Fruit fly (Drosophila melanogaster): ENCODE data around the gene cad.
A peak's percentile ranks its signal among the peaks of the same experiment; 100 is the strongest.

cad gene

DNA sequence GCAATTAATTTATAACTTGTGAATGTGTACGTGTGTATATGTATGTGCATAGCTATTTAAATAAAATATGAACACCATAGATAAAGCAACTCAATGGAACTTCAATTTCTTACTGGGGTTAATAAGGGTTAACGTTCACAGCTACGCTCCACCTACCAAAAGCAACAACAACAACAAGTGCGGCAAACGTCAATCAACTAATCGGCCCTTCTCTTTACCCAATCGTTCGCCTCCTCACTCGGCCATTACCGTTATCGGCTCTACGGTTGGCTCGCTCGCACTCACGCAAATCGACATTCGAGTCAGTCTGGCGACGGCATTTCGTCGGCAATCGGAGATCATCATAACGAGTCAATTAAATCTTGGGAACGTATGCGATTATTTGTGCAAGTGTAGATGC, 12.5 kb downstream of the cad start (continued):
- TF ChIP-seq wor (GFP tag; IDR thresholded peaks at IDR 0.05) (no peak), CG43689 (GFP tag; IDR thresholded peaks at IDR 0.05) (no peak), PHDP (tag; optimal IDR thresholded peaks at IDR 0.05) (no peak), Gug (GFP tag; IDR thresholded peaks at IDR 0.05) (no peak), CG6254 (GFP tag; optimal IDR thresholded peaks at IDR 0.05) (no peak), Sox102F (GFP tag; optimal IDR thresholded peaks at IDR 0.05) (no peak)

DNA sequence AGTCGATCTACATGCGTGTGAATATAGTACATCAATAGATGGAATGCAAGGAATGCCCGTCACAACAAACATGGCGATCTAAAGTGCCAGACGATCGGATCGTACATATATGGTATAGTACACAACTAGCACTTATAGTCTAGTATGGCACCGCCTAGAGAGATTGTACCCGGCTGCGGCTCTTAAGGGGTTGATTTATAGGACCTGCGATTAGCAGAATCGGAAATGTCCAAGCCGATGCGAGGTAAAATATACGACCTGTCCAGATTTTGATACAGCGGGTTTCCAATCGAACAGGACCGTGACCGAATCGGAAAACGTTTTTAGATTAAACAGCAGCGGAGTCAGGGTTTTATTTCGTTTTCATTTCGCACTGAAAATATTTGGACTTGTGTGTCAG, 13.4 kb downstream of the cad start:
- TF ChIP-seq sug (tag; optimal IDR thresholded peaks at IDR 0.05): peak; percentile 16
- TF ChIP-seq Hey (tag; optimal IDR thresholded peaks at IDR 0.05): peak; percentile 5
- TF ChIP-seq Spps (tag; optimal IDR thresholded peaks at IDR 0.05): no peak
- no peak for TF ChIP-seq gem (tag; optimal IDR thresholded peaks at IDR 0.05)
- peak; percentile 52 for TF ChIP-seq exex (tag; optimal IDR thresholded peaks at IDR 0.05)

DNA sequence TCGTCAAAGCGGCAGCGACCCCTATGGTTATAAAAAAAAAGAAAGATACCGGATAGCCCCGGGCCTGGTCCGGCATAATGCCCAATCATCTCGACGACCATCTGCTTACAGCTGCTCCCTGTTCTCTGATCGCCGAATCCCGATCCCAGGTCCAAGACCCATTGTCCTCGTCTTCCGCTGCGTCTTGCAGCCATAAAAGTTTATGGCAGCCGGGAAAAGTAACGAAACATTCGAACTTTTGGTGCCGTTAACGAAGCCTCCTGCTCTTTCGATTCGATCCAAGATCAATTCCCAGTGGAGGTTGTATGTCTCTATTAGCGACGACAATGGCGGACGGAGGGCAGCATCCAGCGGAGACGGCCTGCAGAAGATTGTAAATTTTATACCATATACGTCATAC, 14.8 kb downstream of the cad start:
- TF ChIP-seq fd64A (GFP tag; optimal IDR thresholded peaks at IDR 0.05) (no peak), cad (GFP tag; optimal IDR thresholded peaks at IDR 0.05) (peak; percentile 95)

DNA sequence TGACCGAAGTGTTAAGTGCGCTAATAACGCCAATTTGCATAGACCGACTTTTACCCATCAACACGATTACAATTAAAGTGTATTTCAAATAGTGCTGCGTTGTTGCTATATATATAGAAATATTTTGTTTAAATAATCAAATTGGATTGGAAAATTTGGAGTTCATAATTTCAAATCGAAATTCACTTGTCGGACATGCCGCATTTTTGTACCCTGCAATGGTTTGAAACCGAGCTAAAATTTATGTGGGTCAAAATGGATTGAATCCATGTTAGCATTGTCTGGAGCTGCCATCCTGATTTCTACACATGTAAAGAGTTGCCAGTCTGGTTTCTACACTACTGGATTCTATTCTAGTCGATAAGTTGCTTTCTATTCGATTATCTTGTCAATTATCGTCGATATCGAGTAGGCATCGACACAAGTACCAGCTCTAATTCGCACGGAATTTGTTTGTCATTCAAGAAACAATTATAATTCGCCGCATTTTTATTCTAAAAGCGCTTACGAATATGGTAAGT, 16.8 kb downstream of the cad start, which contains the start of gene Pomp:
Gene Pomp, plus strand, starts transcription at position 386 of the 521 bp plus-strand sequence.
- peak; percentile 72 for TF ChIP-seq ewg (GFP tag; optimal IDR thresholded peaks at IDR 0.05)
- peak; percentile 79 for TF ChIP-seq CG31224 (GFP tag; IDR thresholded peaks at IDR 0.05)
- peak; percentile 67 for TF ChIP-seq fd3F (GFP tag; optimal IDR thresholded peaks at IDR 0.05)
- TF ChIP-seq mld (GFP tag; IDR thresholded peaks at IDR 0.05; ENCODE audit: partially characterized antibody): no peak
- peak; percentile 60 for TF ChIP-seq exex (tag; optimal IDR thresholded peaks at IDR 0.05)
- TF ChIP-seq dan (GFP tag; IDR thresholded peaks at IDR 0.05): no peak
- peak; percentile 37 for TF ChIP-seq CG4707 (GFP tag; optimal IDR thresholded peaks at IDR 0.05)
- TF ChIP-seq pum (GFP tag; optimal IDR thresholded peaks at IDR 0.05): peak; percentile 47
- TF ChIP-seq chm (GFP tag; IDR thresholded peaks at IDR 0.05): peak; percentile 72
- no peak for TF ChIP-seq CG3163 (GFP tag; optimal IDR thresholded peaks at IDR 0.05)
- peak; percentile 88 for TF ChIP-seq CG11504 (tag; optimal IDR thresholded peaks at IDR 0.05)
- TF ChIP-seq nom (GFP tag; optimal IDR thresholded peaks at IDR 0.05): no peak
- TF ChIP-seq wdn (GFP tag; IDR thresholded peaks at IDR 0.05): peak; percentile 67
- TF ChIP-seq en (GFP tag; optimal IDR thresholded peaks at IDR 0.05): peak; percentile 9
- peak; percentile 86 for TF ChIP-seq CG30403 (GFP tag; optimal IDR thresholded peaks at IDR 0.05)
- no peak for TF ChIP-seq luna (GFP tag; optimal IDR thresholded peaks at IDR 0.05)
- peak; percentile 62 for TF ChIP-seq Scr (GFP tag; IDR thresholded peaks at IDR 0.05; ENCODE audit: partially characterized antibody)
- TF ChIP-seq CG10209 (GFP tag; optimal IDR thresholded peaks at IDR 0.05): peak; percentile 84
- TF ChIP-seq corto (GFP tag; optimal IDR thresholded peaks at IDR 0.05): peak; percentile 80
- peak; percentile 87 for TF ChIP-seq HHEX (GFP tag; optimal IDR thresholded peaks at IDR 0.05)
- TF ChIP-seq CG9215 (GFP tag; IDR thresholded peaks at IDR 0.05): peak; percentile 73
- peak; percentile 87 for TF ChIP-seq CG4730 (GFP tag; IDR thresholded peaks at IDR 0.05)
- peak; percentile 93 for TF ChIP-seq ci (GFP tag; IDR thresholded peaks at IDR 0.05)
- peak; percentile 86 for TF ChIP-seq gcm (GFP tag; optimal IDR thresholded peaks at IDR 0.05)
- peak; percentile 90 for TF ChIP-seq Meics (GFP tag; optimal IDR thresholded peaks at IDR 0.05)
- peak; percentile 81 for TF ChIP-seq B-H1 (GFP tag; IDR thresholded peaks at IDR 0.05)
- TF ChIP-seq CG8478 (optimal IDR thresholded peaks at IDR 0.05): no peak
- peak; percentile 84 for TF ChIP-seq CG8924 (tag; optimal IDR thresholded peaks at IDR 0.05)
- TF ChIP-seq Nf-YC (tag; optimal IDR thresholded peaks at IDR 0.05): peak; percentile 53
- TF ChIP-seq CG18011 (GFP tag; optimal IDR thresholded peaks at IDR 0.05): peak; percentile 61
- TF ChIP-seq wek (GFP tag; optimal IDR thresholded peaks at IDR 0.05): peak; percentile 56
- TF ChIP-seq bcd (GFP tag; optimal IDR thresholded peaks at IDR 0.05): peak; percentile 88
- peak; percentile 79 for TF ChIP-seq peb (GFP tag; IDR thresholded peaks at IDR 0.05)
- TF ChIP-seq CG2678 (tag; optimal IDR thresholded peaks at IDR 0.05): peak; percentile 90

All from whole organism, embryonic.